Fruit fly (Drosophila melanogaster) whole organism, pupa: ENCODE data around the gene Elal.

Source experiments
- CG12605 ChIP-seq: fragments of 200-800 bp; sonication (Bioruptor generic); IDR thresholded peaks from 2 replicates; pipeline ENCODE4 v1.3.6; 2022; ENCODE audit warnings: missing biosample characterization, missing genetic modification characterization
- CG15710 ChIP-seq: fragments of 200-800 bp; sonication (Bioruptor generic); optimal IDR thresholded peaks from 2 replicates; lab custom pipeline; 2018; ENCODE audit warnings: missing biosample characterization, mild to moderate bottlenecking, missing genetic modification characterization, moderate library complexity
- CG32121 ChIP-seq: fragments of 200-800 bp; sonication (Bioruptor generic); IDR thresholded peaks from 2 replicates; pipeline ENCODE4 v1.3.6; 2022; ENCODE audit warnings: missing biosample characterization, missing genetic modification characterization
- CG34367 ChIP-seq: fragments of 200-800 bp; sonication (Bioruptor generic); optimal IDR thresholded peaks from 2 replicates; lab custom pipeline; 2018; ENCODE audit warnings: missing biosample characterization, mild to moderate bottlenecking, missing genetic modification characterization
- CG4496 ChIP-seq: fragments of 200-800 bp; sonication (Bioruptor generic); IDR thresholded peaks from 3 replicates; pipeline ENCODE4 v1.3.6; 2022; ENCODE audit warnings: missing biosample characterization, missing genetic modification characterization
- CG9948 ChIP-seq: fragments of 200-800 bp; sonication (Bioruptor generic); optimal IDR thresholded peaks from 2 replicates; lab custom pipeline; 2018; ENCODE audit warnings: missing biosample characterization, mild to moderate bottlenecking, missing genetic modification characterization, moderate library complexity
- EcR ChIP-seq: fragments of 200-800 bp; sonication (Bioruptor generic); optimal IDR thresholded peaks from 3 replicates; lab custom pipeline; 2019; ENCODE audit warnings: missing biosample characterization, missing genetic modification characterization, mild to moderate bottlenecking, moderate library complexity, missing genetic modification reagents

DNA sequence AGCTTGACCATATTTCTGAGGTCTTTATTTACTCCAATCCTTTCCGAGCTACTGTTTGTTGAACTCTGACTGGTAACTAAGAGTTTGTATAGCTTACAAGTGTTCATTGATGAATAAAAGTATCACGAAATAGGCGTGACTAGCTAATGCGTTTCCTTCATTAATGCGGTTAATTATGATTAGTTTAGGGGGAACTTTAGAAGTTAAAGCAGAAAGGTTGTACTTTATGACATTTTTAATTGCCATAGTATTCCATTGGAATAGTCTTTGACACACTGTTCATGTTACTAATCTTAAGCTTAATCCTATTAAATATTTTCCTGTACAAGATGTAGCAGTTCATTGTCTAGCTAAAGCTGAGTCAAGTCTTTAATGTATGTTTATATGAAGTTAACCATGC lies 5.4 kb upstream of the Elal start, which contains the start of gene ppk22:
- TF ChIP-seq CG12605 (no peak), CG15710 (tag; lab: Kevin White, UChicago) (no peak), CG9948 (no peak), EcR (GFP tag; lab: Kevin White, UChicago) (no peak), CG34367 (no peak), CG4496 (GFP tag; lab: Robert Waterston, UW) (no peak), CG32121 (GFP tag; lab: Robert Waterston, UW) (no peak)
